Fruit fly (Drosophila melanogaster) whole organism, embryonic: Measurements from ENCODE around the gene da.

ENCODE experiments used
- Atf6 ChIP-seq: fragments of 200-800 bp; sonication (Bioruptor generic); IDR thresholded peaks from 2 replicates; pipeline ENCODE4 v1.3.6; 2022; ENCODE audit warnings: missing biosample characterization, missing genetic modification characterization
- B-H2 ChIP-seq: fragments of 200-800 bp; sonication (Bioruptor generic); optimal IDR thresholded peaks from 2 replicates; lab custom pipeline; 2018; ENCODE audit warnings: missing biosample characterization, mild to moderate bottlenecking, missing genetic modification characterization
- BtbVII ChIP-seq: fragments of 200-800 bp; sonication (Bioruptor generic); optimal IDR thresholded peaks from 3 replicates; lab custom pipeline; 2017; ENCODE audit warnings: missing biosample characterization, mild to moderate bottlenecking, missing genetic modification characterization
- C15 ChIP-seq: fragments of 200-800 bp; sonication (Bioruptor generic); IDR thresholded peaks from 3 replicates; pipeline ENCODE4 v1.3.6; 2022; ENCODE audit warnings: missing biosample characterization, missing genetic modification characterization
- CG14441 ChIP-seq: fragments of 200-800 bp; sonication (Bioruptor generic); IDR thresholded peaks from 2 replicates; pipeline ENCODE4 v1.3.6; 2022; ENCODE audit warnings: missing biosample characterization, missing genetic modification characterization
- CG14965 ChIP-seq: fragments of 200-800 bp; sonication (Bioruptor generic); optimal IDR thresholded peaks from 2 replicates; lab custom pipeline; 2016; ENCODE audit warnings: missing biosample characterization, missing genetic modification characterization, borderline replicate concordance
- CG15601 ChIP-seq: fragments of 200-800 bp; sonication (Bioruptor generic); optimal IDR thresholded peaks from 3 replicates; lab custom pipeline; 2019; ENCODE audit warnings: missing biosample characterization, mild to moderate bottlenecking, missing genetic modification characterization, moderate library complexity
- CG16863 ChIP-seq: fragments of 200-800 bp; sonication (Bioruptor generic); optimal IDR thresholded peaks from 3 replicates; lab custom pipeline; 2016; ENCODE audit warnings: missing biosample characterization, missing genetic modification characterization
- CG17385 ChIP-seq: fragments of 200-800 bp; sonication (Bioruptor generic); optimal IDR thresholded peaks from 3 replicates; lab custom pipeline; 2018; ENCODE audit warnings: missing biosample characterization, mild to moderate bottlenecking, missing genetic modification characterization
- CG17612 ChIP-seq: fragments of 200-800 bp; sonication (Bioruptor generic); IDR thresholded peaks from 2 replicates; pipeline ENCODE4 v1.3.6; 2022; ENCODE audit warnings: missing biosample characterization, missing genetic modification characterization
- CG17829 ChIP-seq: fragments of 200-800 bp; optimal IDR thresholded peaks from 2 replicates; lab custom pipeline; 2019; ENCODE audit warnings: missing biosample characterization, mild to moderate bottlenecking, missing genetic modification characterization, moderate library complexity
- CG2202 ChIP-seq: fragments of 200-800 bp; sonication (Bioruptor generic); optimal IDR thresholded peaks from 2 replicates; lab custom pipeline; 2018; ENCODE audit warnings: missing biosample characterization, mild to moderate bottlenecking, missing genetic modification characterization
- CG31365 ChIP-seq: fragments of 200-800 bp; sonication (Bioruptor generic); optimal IDR thresholded peaks from 2 replicates; lab custom pipeline; 2018; ENCODE audit warnings: missing biosample characterization, mild to moderate bottlenecking, missing genetic modification characterization
- CG3838 ChIP-seq: fragments of 200-800 bp; sonication (Bioruptor generic); optimal IDR thresholded peaks from 3 replicates; lab custom pipeline; 2016; ENCODE audit warnings: missing biosample characterization, missing genetic modification characterization
- CG42726 ChIP-seq: fragments of 200-800 bp; sonication (Bioruptor generic); IDR thresholded peaks from 2 replicates; pipeline ENCODE4 v1.3.6; 2022; ENCODE audit warnings: missing biosample characterization, missing genetic modification characterization; ENCODE audit not compliant: partially characterized antibody
- CG5180 ChIP-seq: fragments of 200-800 bp; sonication (Bioruptor generic); optimal IDR thresholded peaks from 3 replicates; lab custom pipeline; 2017; ENCODE audit warnings: missing biosample characterization, missing genetic modification characterization, mild to moderate bottlenecking, moderate library complexity, missing genetic modification reagents
- CG6654 ChIP-seq: fragments of 200-800 bp; sonication (Bioruptor generic); optimal IDR thresholded peaks from 2 replicates; lab custom pipeline; 2017; ENCODE audit warnings: missing biosample characterization, mild to moderate bottlenecking, missing genetic modification characterization
- CG7786 ChIP-seq: fragments of 200-800 bp; sonication (Bioruptor generic); optimal IDR thresholded peaks from 2 replicates; lab custom pipeline; 2016; ENCODE audit warnings: missing biosample characterization, missing genetic modification characterization
- CG9817 ChIP-seq: fragments of 200-800 bp; sonication (Bioruptor generic); optimal IDR thresholded peaks from 2 replicates; lab custom pipeline; 2018; ENCODE audit warnings: missing biosample characterization, mild to moderate bottlenecking, missing genetic modification characterization, moderate library complexity
- Camta ChIP-seq: fragments of 200-800 bp; sonication (Bioruptor generic); optimal IDR thresholded peaks from 2 replicates; lab custom pipeline; 2016; ENCODE audit warnings: missing biosample characterization, missing genetic modification characterization
- Chrac-16 ChIP-seq: fragments of 200-800 bp; sonication (Bioruptor generic); optimal IDR thresholded peaks from 3 replicates; lab custom pipeline; 2016; ENCODE audit warnings: missing biosample characterization, missing genetic modification characterization
- D19A ChIP-seq: fragments of 200-800 bp; optimal IDR thresholded peaks from 3 replicates; lab custom pipeline; 2019; ENCODE audit warnings: missing biosample characterization, mild to moderate bottlenecking, missing genetic modification characterization, moderate library complexity
- Dad ChIP-seq: fragments of 200-800 bp; sonication (Bioruptor generic); optimal IDR thresholded peaks from 3 replicates; lab custom pipeline; 2016; ENCODE audit warnings: missing biosample characterization, missing genetic modification characterization
- Deaf1 ChIP-seq: fragments of 200-800 bp; optimal IDR thresholded peaks from 3 replicates; lab custom pipeline; 2019; ENCODE audit warnings: missing biosample characterization, mild to moderate bottlenecking, missing genetic modification characterization, moderate library complexity
- Dfd ChIP-seq, 2 experiments: fragments of >200 bp; optimal IDR thresholded peaks; 2 replicates each; lab custom pipeline; 2017; ENCODE audit warnings: missing biosample characterization in 2 of 2, missing genetic modification characterization in 2 of 2
- Ets65A ChIP-seq: fragments of 200-800 bp; sonication (Bioruptor generic); peaks from one replicate; lab custom pipeline; 2016; ENCODE audit warnings: missing biosample characterization, missing genetic modification characterization
- Hr51 ChIP-seq, 2 experiments: fragments of 200-800 bp; sonication (Bioruptor generic); optimal IDR thresholded peaks; 2 replicates in 1 of 2; 3 replicates in 1 of 2; lab custom pipeline; 2016 to 2018; ENCODE audit warnings: missing biosample characterization in 2 of 2, missing genetic modification characterization in 2 of 2, mild to moderate bottlenecking in 1 of 2, moderate library complexity in 1 of 2
- NK7.1 ChIP-seq: fragments of 200-800 bp; sonication (Bioruptor generic); optimal IDR thresholded peaks from 3 replicates; lab custom pipeline; 2016; ENCODE audit warnings: missing biosample characterization, missing genetic modification characterization
- NfI ChIP-seq: fragments of 200-800 bp; sonication (Bioruptor generic); optimal IDR thresholded peaks from 3 replicates; lab custom pipeline; 2018; ENCODE audit warnings: missing biosample characterization, mild to moderate bottlenecking, missing genetic modification characterization, moderate library complexity
- PHDP ChIP-seq: fragments of 200-800 bp; sonication (Bioruptor generic); optimal IDR thresholded peaks from 3 replicates; lab custom pipeline; 2018; ENCODE audit warnings: missing biosample characterization, mild to moderate bottlenecking, missing genetic modification characterization, moderate library complexity
- Tbp ChIP-seq: fragments of >200 bp; optimal IDR thresholded peaks from 2 replicates; lab custom pipeline; 2018; ENCODE audit warnings: missing biosample characterization, missing genetic modification characterization
- amos ChIP-seq: fragments of 200-800 bp; sonication (Bioruptor generic); IDR thresholded peaks from 2 replicates; pipeline ENCODE4 v1.3.6; 2022; ENCODE audit warnings: missing biosample characterization, missing genetic modification characterization; ENCODE audit not compliant: partially characterized antibody
- ash1 ChIP-seq: fragments of 200-800 bp; sonication (Bioruptor generic); optimal IDR thresholded peaks from 2 replicates; lab custom pipeline; 2018; ENCODE audit warnings: missing biosample characterization, mild to moderate bottlenecking, missing genetic modification characterization
- bcd ChIP-seq: fragments of 200-800 bp; sonication (Bioruptor generic); optimal IDR thresholded peaks from 2 replicates; lab custom pipeline; 2017; ENCODE audit warnings: missing biosample characterization, mild to moderate bottlenecking, missing genetic modification characterization
- cato ChIP-seq: fragments of 200-800 bp; sonication (Bioruptor generic); optimal IDR thresholded peaks from 2 replicates; lab custom pipeline; 2016; ENCODE audit warnings: missing biosample characterization, missing genetic modification characterization, borderline replicate concordance
- chm ChIP-seq: fragments of 200-800 bp; sonication (Bioruptor generic); IDR thresholded peaks from 2 replicates; pipeline ENCODE4 v1.3.6; 2022; ENCODE audit warnings: missing biosample characterization, missing genetic modification characterization
- croc ChIP-seq: fragments of 200-800 bp; sonication (Bioruptor generic); conservative IDR thresholded peaks from 3 replicates; pipeline ENCODE4 v1.3.6; 2022; ENCODE audit warnings: missing biosample characterization, missing genetic modification characterization
- dimm ChIP-seq: fragments of 200-800 bp; sonication (Bioruptor generic); IDR thresholded peaks from 2 replicates; pipeline ENCODE4 v1.3.6; 2022; ENCODE audit warnings: missing biosample characterization, missing genetic modification characterization
- fu2 ChIP-seq: fragments of 200-800 bp; sonication (Bioruptor generic); optimal IDR thresholded peaks from 2 replicates; lab custom pipeline; 2016; ENCODE audit warnings: missing biosample characterization, missing genetic modification characterization
- gsb-n ChIP-seq: fragments of 200-800 bp; sonication (Bioruptor generic); optimal IDR thresholded peaks from 3 replicates; lab custom pipeline; 2018; ENCODE audit warnings: missing biosample characterization, mild to moderate bottlenecking, missing genetic modification characterization
- hth ChIP-seq: fragments of >200 bp; optimal IDR thresholded peaks from 2 replicates; lab custom pipeline; 2017; ENCODE audit warnings: inconsistent platforms
- insv ChIP-seq, 2 experiments: fragments of 200-800 bp; sonication (Bioruptor generic); optimal IDR thresholded peaks; 3 replicates each; lab custom pipeline; 2016 to 2018; ENCODE audit warnings: missing biosample characterization in 2 of 2, missing genetic modification characterization in 2 of 2
- lmd ChIP-seq: fragments of 200-800 bp; sonication (Bioruptor generic); IDR thresholded peaks from 2 replicates; pipeline ENCODE4 v1.3.6; 2022; ENCODE audit warnings: missing biosample characterization, missing genetic modification characterization
- org-1 ChIP-seq: fragments of 200-800 bp; sonication (Bioruptor generic); optimal IDR thresholded peaks from 2 replicates; lab custom pipeline; 2017; ENCODE audit warnings: missing biosample characterization, missing genetic modification characterization
- sens-2 ChIP-seq: fragments of 200-800 bp; sonication (Bioruptor generic); IDR thresholded peaks from 2 replicates; pipeline ENCODE4 v1.3.6; 2022; ENCODE audit warnings: missing biosample characterization, missing genetic modification characterization
- stwl ChIP-seq: fragments of 200-800 bp; sonication (Bioruptor generic); optimal IDR thresholded peaks from 3 replicates; lab custom pipeline; 2018; ENCODE audit warnings: missing biosample characterization, mild to moderate bottlenecking, missing genetic modification characterization, moderate library complexity
- toy ChIP-seq: fragments of 200-800 bp; sonication (Bioruptor generic); IDR thresholded peaks from 2 replicates; pipeline ENCODE4 v1.3.6; 2022; ENCODE audit warnings: missing biosample characterization, missing genetic modification characterization
- trem ChIP-seq: fragments of 200-800 bp; optimal IDR thresholded peaks from 3 replicates; lab custom pipeline; 2019; ENCODE audit warnings: missing biosample characterization, mild to moderate bottlenecking, missing genetic modification characterization, moderate library complexity
- zfh1 ChIP-seq: fragments of 200-800 bp; sonication (Bioruptor generic); IDR thresholded peaks from 3 replicates; pipeline ENCODE4 v1.3.6; 2022; ENCODE audit warnings: missing biosample characterization, missing genetic modification characterization

Gene da

dm6 chr2L:10375464-10376236 is 12.3 kb upstream of the da start, which contains the start of the genes CG33303 and dpr19 (continued):
- TF ChIP-seq D19A (tag; lab: Kevin White, UChicago) (peak; percentile 83), chm (GFP tag; lab: Robert Waterston, UW) (no peak; the same call in 1 of the 2 replicates), Atf6 (GFP tag; lab: Robert Waterston, UW) (peak; percentile 70), Deaf1 (tag; lab: Kevin White, UChicago) (no peak), CG31365 (tag; lab: Kevin White, UChicago) (no peak), CG17612 (GFP tag; lab: Robert Waterston, UW) (no peak), CG16863 (GFP tag; lab: Kevin White, UChicago) (no peak), CG7786 (GFP tag; lab: Kevin White, UChicago) (no peak), NK7.1 (no peak), insv (GFP tag; optimal IDR thresholded peaks at IDR 0.05; lab: Kevin White, UChicago) (peak in 1 of 2 experiments; percentile 30), croc (peak; percentile 41; the same call in 2 of the 3 replicates), org-1 (no peak), CG3838 (GFP tag; lab: Kevin White, UChicago) (no peak), NfI (GFP tag; lab: Kevin White, UChicago) (peak; percentile 45), C15 (GFP tag; lab: Robert Waterston, UW) (no peak), PHDP (tag; lab: Kevin White, UChicago) (peak; percentile 90), CG17385 (GFP tag; lab: Kevin White, UChicago) (peak; percentile 74), Dfd (GFP tag; optimal IDR thresholded peaks at IDR 0.05; lab: Kevin White, UChicago) (no peak), trem (tag; lab: Kevin White, UChicago) (peak; percentile 89), CG9817 (tag; lab: Kevin White, UChicago) (peak; percentile 59), hth (lab: Kevin White, UChicago) (no peak), Camta (GFP tag; lab: Kevin White, UChicago) (no peak), B-H2 (GFP tag; lab: Kevin White, UChicago) (peak; percentile 68), CG15601 (tag; lab: Kevin White, UChicago) (peak; percentile 86), BtbVII (GFP tag; lab: Kevin White, UChicago) (peak; percentile 49), CG14441 (no peak), CG6654 (GFP tag; lab: Kevin White, UChicago) (peak; percentile 16), amos (GFP tag; lab: Robert Waterston, UW) (no peak; the same call in 1 of the 2 replicates), CG14965 (GFP tag; lab: Kevin White, UChicago) (no peak), gsb-n (peak; percentile 82), CG42726 (no peak), stwl (tag; lab: Kevin White, UChicago) (peak; percentile 45), CG5180 (GFP tag; lab: Kevin White, UChicago) (peak; percentile 19), toy (GFP tag; lab: Robert Waterston, UW) (no peak), cato (GFP tag; lab: Kevin White, UChicago) (no peak), zfh1 (GFP tag; lab: Robert Waterston, UW) (0 out of 3 replicates have a peak, but pooled peaks have one; percentile 31), fu2 (GFP tag; lab: Kevin White, UChicago) (no peak), ash1 (GFP tag; lab: Kevin White, UChicago) (no peak), bcd (GFP tag; lab: Kevin White, UChicago) (peak; percentile 65), Hr51 (GFP tag; optimal IDR thresholded peaks at IDR 0.05; lab: Kevin White, UChicago) (peak in 1 of 2 experiments; percentile 87), lmd (GFP tag; lab: Robert Waterston, UW) (peak; percentile 52; the same call in 1 of the 2 replicates), CG2202 (peak; percentile 63), dimm (no peak), Chrac-16 (GFP tag; lab: Kevin White, UChicago) (peak; percentile 38), Dad (GFP tag; lab: Kevin White, UChicago) (no peak), Ets65A (no peak), Tbp (GFP tag; lab: Kevin White, UChicago) (no peak), sens-2 (GFP tag; lab: Robert Waterston, UW) (no peak), CG17829 (tag; lab: Kevin White, UChicago) (peak; percentile 90)
